Worm (Caenorhabditis elegans): ENCODE results near the gene pept-1.
A peak's percentile ranks its signal among the peaks of the same experiment; 100 is the strongest.

The pept-1 gene

DNA sequence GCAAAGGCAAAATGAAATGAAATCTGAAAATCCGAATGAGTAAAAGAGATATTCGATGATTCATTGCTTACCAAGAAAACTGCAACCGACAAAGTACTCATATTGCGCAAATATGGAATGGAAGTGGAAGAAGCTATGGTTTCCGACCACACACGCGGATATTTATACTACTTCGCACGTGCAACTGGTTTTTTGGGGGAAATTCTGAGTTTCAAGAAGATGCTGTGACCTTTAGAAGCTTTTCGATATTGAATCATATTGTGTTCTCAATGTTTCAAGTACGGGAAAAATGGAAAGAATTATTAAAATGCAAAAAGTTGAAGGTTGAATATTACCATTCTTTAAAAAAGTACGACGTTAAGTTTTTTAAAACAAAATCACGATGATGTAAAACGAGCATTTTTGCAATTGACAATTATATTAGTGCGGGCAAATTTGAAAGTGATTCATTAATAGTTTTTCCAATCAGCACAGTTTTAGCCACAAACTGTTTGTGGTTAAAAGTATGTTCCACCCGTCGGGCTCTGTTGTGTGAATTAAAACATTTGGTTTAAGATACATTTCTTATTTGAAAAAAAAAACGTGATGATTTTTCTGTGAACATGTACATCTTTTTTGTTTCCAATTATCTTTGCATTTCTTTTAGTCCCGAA lies 5.7 kb upstream of the pept-1 start, which contains the start of the genes grl-6 and K10C2.6:
Gene grl-6, minus strand, starts transcription at position 101 of the 653 bp plus-strand sequence.
Gene K10C2.6, plus strand, starts transcription at position 603 of the 653 bp plus-strand sequence.
- TF ChIP-seq nfya-1 (tag; optimal IDR thresholded peaks at IDR 0.05; ENCODE audit: insufficient read depth) (no peak), nhr-237 (tag; optimal IDR thresholded peaks at IDR 0.05) (no peak), aly-2 (tag; optimal IDR thresholded peaks at IDR 0.05) (no peak), mdl-1 (tag; optimal IDR thresholded peaks at IDR 0.05) (no peak), nhr-67 (tag; optimal IDR thresholded peaks at IDR 0.05) (no peak), lsy-12 (tag; optimal IDR thresholded peaks at IDR 0.05) (no peak), daf-12 (tag; optimal IDR thresholded peaks at IDR 0.05) (no peak), elt-3 (tag; optimal IDR thresholded peaks at IDR 0.05) (no peak), ceh-9 (tag; optimal IDR thresholded peaks at IDR 0.05) (no peak), nhr-77 (tag; optimal IDR thresholded peaks at IDR 0.05) (no peak)

ce11 chrX:6455157-6455556 lies 1.5 kb upstream of the pept-1 start, which contains the start of gene nas-33:
TSS of gene nas-33 (minus strand) at chrX:6455257.
- no peak for TF ChIP-seq skn-1 (tag; optimal IDR thresholded peaks at IDR 0.05)
- TF ChIP-seq unc-39 (tag; optimal IDR thresholded peaks at IDR 0.05): no peak
- no peak for TF ChIP-seq lin-39 (tag; optimal IDR thresholded peaks at IDR 0.05)
- no peak for TF ChIP-seq ztf-11 (tag; optimal IDR thresholded peaks at IDR 0.05)
- TF ChIP-seq unc-62 (GFP tag; optimal IDR thresholded peaks at IDR 0.05): no peak
- TF ChIP-seq pqm-1 (tag; optimal IDR thresholded peaks at IDR 0.05): no peak
- no peak for TF ChIP-seq nhr-28 (tag; optimal IDR thresholded peaks at IDR 0.05)
- no peak for TF ChIP-seq tbx-2 (tag; optimal IDR thresholded peaks at IDR 0.05)
- no peak for TF ChIP-seq sea-2 (GFP tag; optimal IDR thresholded peaks at IDR 0.05)
- no peak for TF ChIP-seq jun-1 (tag; optimal IDR thresholded peaks at IDR 0.05)
- no peak for TF ChIP-seq ama-1 (optimal IDR thresholded peaks at IDR 0.05)
- TF ChIP-seq fos-1 (tag; optimal IDR thresholded peaks at IDR 0.05): no peak
- TF ChIP-seq egl-5 (tag; optimal IDR thresholded peaks at IDR 0.05): no peak

DNA sequence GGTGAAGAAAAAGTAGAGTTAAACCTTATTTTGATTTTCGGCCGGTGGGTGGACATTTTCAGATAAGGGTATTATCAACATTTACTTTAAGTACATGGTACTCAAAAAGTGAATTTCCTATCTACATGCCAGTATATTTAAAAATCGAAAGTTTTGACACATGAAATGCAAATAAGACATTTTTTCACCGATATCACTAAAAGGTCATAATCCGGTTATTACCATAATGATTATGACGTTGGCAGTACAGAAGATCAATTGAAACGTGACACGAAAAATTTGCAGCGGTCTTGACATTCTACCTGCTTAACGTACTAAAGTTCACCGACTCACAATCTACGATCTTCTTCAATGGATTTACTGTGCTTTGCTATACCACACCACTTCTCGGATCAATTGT lies 1.3 kb downstream of the pept-1 start:
- peak; percentile 15 for TF ChIP-seq pha-4 (tag; optimal IDR thresholded peaks at IDR 0.05)
- TF ChIP-seq elt-2 (tag; optimal IDR thresholded peaks at IDR 0.05): peak; percentile 73
- TF ChIP-seq aly-2 (tag; optimal IDR thresholded peaks at IDR 0.05): no peak
- no peak for TF ChIP-seq nhr-76 (tag; optimal IDR thresholded peaks at IDR 0.05)
- no peak for TF ChIP-seq zag-1 (tag; optimal IDR thresholded peaks at IDR 0.05)
- no peak for TF ChIP-seq ZK546.5 (tag; optimal IDR thresholded peaks at IDR 0.05)

DNA sequence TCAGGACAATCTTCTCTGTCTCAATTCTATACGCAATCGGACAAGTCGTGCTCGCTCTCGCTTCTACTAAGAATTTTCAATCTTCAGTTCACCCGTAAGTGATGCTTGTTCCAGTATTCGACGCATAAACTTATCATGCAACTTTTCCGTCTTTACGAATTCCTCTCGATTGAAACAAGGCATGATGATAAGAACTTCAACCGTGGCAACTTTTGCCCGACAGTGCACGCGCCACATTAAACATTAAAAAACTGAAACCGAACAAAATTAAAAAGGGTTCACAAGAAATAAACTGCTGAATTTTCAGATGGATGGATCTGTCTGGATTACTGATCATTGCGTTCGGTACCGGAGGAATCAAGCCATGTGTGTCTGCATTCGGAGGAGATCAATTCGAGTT lies 1.8 kb downstream of the pept-1 start:
- TF ChIP-seq elt-1 (tag; optimal IDR thresholded peaks at IDR 0.05) (no peak), lin-39 (tag; optimal IDR thresholded peaks at IDR 0.05) (no peak), nhr-23 (tag; optimal IDR thresholded peaks at IDR 0.05) (no peak), lsy-12 (tag; optimal IDR thresholded peaks at IDR 0.05) (no peak)

DNA sequence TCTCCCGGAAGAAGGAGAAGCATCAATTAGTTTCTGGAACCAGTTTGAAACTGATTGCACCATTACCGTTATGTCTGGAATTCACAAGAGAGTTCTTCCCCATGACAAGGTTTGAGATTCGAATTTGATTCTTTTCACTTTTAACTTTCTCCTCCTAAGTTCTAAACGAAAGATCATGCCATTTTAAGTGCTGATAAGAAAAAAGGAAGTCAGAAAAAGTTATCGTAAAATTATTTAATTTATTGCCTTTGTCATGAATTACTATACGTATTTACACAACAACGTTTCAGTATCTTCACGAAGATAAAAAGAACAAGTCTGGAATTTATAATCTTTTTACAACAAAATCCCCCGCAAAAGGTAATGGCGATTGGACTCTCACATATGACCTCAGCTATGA lies 3.5 kb downstream of the pept-1 start:
- TF ChIP-seq pqm-1 (tag; optimal IDR thresholded peaks at IDR 0.05) (peak; percentile 70), elt-2 (tag; optimal IDR thresholded peaks at IDR 0.05) (peak; percentile 53), egl-5 (tag; optimal IDR thresholded peaks at IDR 0.05) (no peak)

DNA sequence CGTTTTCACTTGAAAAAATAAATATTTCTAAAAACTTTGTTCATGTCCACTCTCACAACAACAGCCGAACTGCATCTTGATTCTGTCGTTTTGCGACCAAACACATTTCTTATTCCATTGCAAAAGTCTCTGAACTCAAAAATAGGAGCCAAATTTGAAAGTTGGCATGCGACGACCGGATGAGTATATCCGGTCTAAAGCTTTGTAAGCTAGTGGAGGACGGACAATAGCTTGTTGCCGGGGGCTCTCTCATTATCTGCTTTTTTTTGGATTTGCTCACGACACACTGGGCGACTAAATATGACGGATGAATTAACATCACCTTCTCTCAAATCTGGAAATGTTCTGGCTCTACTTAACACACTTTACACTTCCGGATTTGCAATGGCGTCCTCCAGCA lies 5.1 kb downstream of the pept-1 start, which contains the start of gene K04E7.1:
Gene K04E7.1, plus strand, starts transcription at position 301 of the 400 bp plus-strand sequence.
- no peak for TF ChIP-seq nhr-76 (tag; optimal IDR thresholded peaks at IDR 0.05)
- TF ChIP-seq nhr-12 (tag; optimal IDR thresholded peaks at IDR 0.05): no peak
- no peak for TF ChIP-seq ceh-82 (tag; optimal IDR thresholded peaks at IDR 0.05)
- no peak for TF ChIP-seq lin-39 (tag; optimal IDR thresholded peaks at IDR 0.05)
- TF ChIP-seq nhr-237 (tag; optimal IDR thresholded peaks at IDR 0.05): no peak
- no peak for TF ChIP-seq nhr-43 (tag; optimal IDR thresholded peaks at IDR 0.05; ENCODE audit: poor library complexity, severe bottlenecking)
- no peak for TF ChIP-seq fkh-2 (tag; optimal IDR thresholded peaks at IDR 0.05)
- TF ChIP-seq ama-1 (optimal IDR thresholded peaks at IDR 0.05): no peak

All from whole organism, L3 larva.